Fruit fly (Drosophila melanogaster) whole organism, embryonic: ENCODE data around the gene Vps2.

Source experiments
- Bgb ChIP-seq: fragments of 200-800 bp; sonication (Bioruptor generic); IDR thresholded peaks from 2 replicates; pipeline ENCODE4 v1.3.6; 2022; ENCODE audit warnings: missing biosample characterization, missing genetic modification characterization; ENCODE audit not compliant: partially characterized antibody
- CG11456 ChIP-seq: fragments of 200-800 bp; sonication (Bioruptor generic); IDR thresholded peaks from 3 replicates; pipeline ENCODE4 v1.3.6; 2022; ENCODE audit warnings: missing biosample characterization, missing genetic modification characterization
- CG1602 ChIP-seq: fragments of 200-800 bp; sonication (Bioruptor generic); optimal IDR thresholded peaks from 3 replicates; lab custom pipeline; 2016; ENCODE audit warnings: missing biosample characterization, missing genetic modification characterization
- CG17829 ChIP-seq: fragments of 200-800 bp; optimal IDR thresholded peaks from 2 replicates; lab custom pipeline; 2019; ENCODE audit warnings: missing biosample characterization, mild to moderate bottlenecking, missing genetic modification characterization, moderate library complexity
- CG2202 ChIP-seq: fragments of 200-800 bp; sonication (Bioruptor generic); optimal IDR thresholded peaks from 2 replicates; lab custom pipeline; 2018; ENCODE audit warnings: missing biosample characterization, mild to moderate bottlenecking, missing genetic modification characterization
- CG2712 ChIP-seq: fragments of 200-800 bp; optimal IDR thresholded peaks from 3 replicates; lab custom pipeline; 2019; ENCODE audit warnings: missing biosample characterization, mild to moderate bottlenecking, missing genetic modification characterization, moderate library complexity
- CG30431 ChIP-seq: fragments of 200-800 bp; sonication (Bioruptor generic); optimal IDR thresholded peaks from 2 replicates; lab custom pipeline; 2017; ENCODE audit warnings: missing biosample characterization, missing genetic modification characterization
- CG34422 ChIP-seq: fragments of 200-800 bp; sonication (Bioruptor generic); IDR thresholded peaks from 3 replicates; pipeline ENCODE4 v1.3.6; 2022; ENCODE audit warnings: missing biosample characterization, missing genetic modification characterization
- CG3726 ChIP-seq: fragments of 200-800 bp; sonication (Bioruptor generic); IDR thresholded peaks from 3 replicates; pipeline ENCODE4, ENCODE4 v1.3.6; 2022; ENCODE audit warnings: missing biosample characterization, missing genetic modification characterization
- CG4360 ChIP-seq: fragments of 200-800 bp; sonication (Bioruptor generic); IDR thresholded peaks from 2 replicates; pipeline ENCODE4 v1.3.6; 2022; ENCODE audit warnings: missing biosample characterization, missing genetic modification characterization
- CG7839 ChIP-seq: fragments of 200-800 bp; sonication (Bioruptor generic); optimal IDR thresholded peaks from 3 replicates; lab custom pipeline; 2018; ENCODE audit warnings: missing biosample characterization, mild to moderate bottlenecking, missing genetic modification characterization, moderate library complexity
- CG8924 ChIP-seq: fragments of 200-800 bp; optimal IDR thresholded peaks from 3 replicates; lab custom pipeline; 2019; ENCODE audit warnings: missing biosample characterization, mild to moderate bottlenecking, missing genetic modification characterization, moderate library complexity
- CHES-1-like ChIP-seq: fragments of 200-800 bp; sonication (Bioruptor generic); optimal IDR thresholded peaks from 2 replicates; lab custom pipeline; 2016; ENCODE audit warnings: missing biosample characterization, missing genetic modification characterization
- CkIIα-i1 ChIP-seq: fragments of 200-800 bp; sonication (Bioruptor generic); IDR thresholded peaks from 2 replicates; pipeline ENCODE4 v1.3.6; 2022; ENCODE audit warnings: missing biosample characterization, missing genetic modification characterization
- D19B ChIP-seq: fragments of 200-800 bp; sonication (Bioruptor generic); optimal IDR thresholded peaks from 2 replicates; lab custom pipeline; 2017; ENCODE audit warnings: missing biosample characterization, mild to moderate bottlenecking, missing genetic modification characterization
- Dfd ChIP-seq, 2 experiments: fragments of >200 bp; optimal IDR thresholded peaks; 2 replicates each; lab custom pipeline; 2017; ENCODE audit warnings: missing biosample characterization in 2 of 2, missing genetic modification characterization in 2 of 2
- Doc2 ChIP-seq: fragments of 200-800 bp; sonication (Bioruptor generic); IDR thresholded peaks from 2 replicates; pipeline ENCODE4 v1.3.6; 2022; ENCODE audit warnings: missing biosample characterization, missing genetic modification characterization
- E2f2 ChIP-seq: fragments of 200-800 bp; sonication (Bioruptor generic); IDR thresholded peaks from 2 replicates; pipeline ENCODE4 v1.3.6; 2022; ENCODE audit warnings: missing biosample characterization, missing genetic modification characterization
- Eip74EF ChIP-seq, 2 experiments: fragments of 200-800 bp in 1 of 2; fragments of >200 bp in 1 of 2; sonication (Bioruptor generic) in 1 of 2; optimal IDR thresholded peaks; 2 replicates each; lab custom pipeline; 2017 to 2019; ENCODE audit warnings: missing biosample characterization in 2 of 2, missing genetic modification characterization in 2 of 2, mild to moderate bottlenecking in 1 of 2, moderate library complexity in 1 of 2
- Ets97D ChIP-seq: fragments of 200-800 bp; sonication (Bioruptor generic); optimal IDR thresholded peaks from 3 replicates; lab custom pipeline; 2016; ENCODE audit warnings: missing biosample characterization, missing genetic modification characterization
- H2.0 ChIP-seq: fragments of 200-800 bp; sonication (Bioruptor generic); IDR thresholded peaks from 2 replicates; pipeline ENCODE4 v1.3.6; 2022; ENCODE audit warnings: missing biosample characterization, missing genetic modification characterization
- Hmr ChIP-seq: fragments of 200-800 bp; sonication (Bioruptor generic); optimal IDR thresholded peaks from 3 replicates; lab custom pipeline; 2017; ENCODE audit warnings: mild to moderate bottlenecking, missing biosample characterization, missing genetic modification reagents, missing genetic modification characterization
- Hmx ChIP-seq: fragments of 200-800 bp; sonication (Bioruptor generic); optimal IDR thresholded peaks from 2 replicates; lab custom pipeline; 2016; ENCODE audit warnings: missing biosample characterization, missing genetic modification characterization
- Lpt ChIP-seq: fragments of >200 bp; optimal IDR thresholded peaks from 2 replicates; lab custom pipeline; 2018; ENCODE audit warnings: missing biosample characterization, missing genetic modification characterization
- Spps ChIP-seq: fragments of 200-800 bp; sonication (Bioruptor generic); optimal IDR thresholded peaks from 2 replicates; lab custom pipeline; 2018; ENCODE audit warnings: missing biosample characterization, mild to moderate bottlenecking, missing genetic modification characterization
- Sry-β ChIP-seq: fragments of 200-800 bp; sonication (Bioruptor generic); optimal IDR thresholded peaks from 2 replicates; lab custom pipeline; 2018; ENCODE audit warnings: missing biosample characterization, mild to moderate bottlenecking, missing genetic modification characterization, moderate library complexity
- Vsx1 ChIP-seq: fragments of 200-800 bp; sonication (Bioruptor generic); optimal IDR thresholded peaks from 2 replicates; lab custom pipeline; 2017; ENCODE audit warnings: missing biosample characterization, mild to moderate bottlenecking, missing genetic modification characterization, missing genetic modification reagents
- abd-A ChIP-seq: fragments of 200-800 bp; sonication (Bioruptor generic); optimal IDR thresholded peaks from 3 replicates; lab custom pipeline; 2019; ENCODE audit warnings: missing biosample characterization, mild to moderate bottlenecking, missing genetic modification characterization, moderate library complexity
- ash1 ChIP-seq: fragments of 200-800 bp; sonication (Bioruptor generic); optimal IDR thresholded peaks from 2 replicates; lab custom pipeline; 2018; ENCODE audit warnings: missing biosample characterization, mild to moderate bottlenecking, missing genetic modification characterization
- bbx ChIP-seq: fragments of 200-800 bp; sonication (Bioruptor generic); IDR thresholded peaks from 2 replicates; pipeline ENCODE4 v1.3.6; 2022; ENCODE audit warnings: missing biosample characterization, missing genetic modification characterization; ENCODE audit not compliant: partially characterized antibody
- bowl ChIP-seq: fragments of 200-800 bp; sonication (Bioruptor generic); IDR thresholded peaks from 2 replicates; pipeline ENCODE4 v1.3.6; 2022; ENCODE audit warnings: missing biosample characterization, missing genetic modification characterization
- btn ChIP-seq: fragments of 200-800 bp; sonication (Bioruptor generic); optimal IDR thresholded peaks from 2 replicates; lab custom pipeline; 2016; ENCODE audit warnings: missing biosample characterization, missing genetic modification characterization
- cad ChIP-seq: fragments of >200 bp; optimal IDR thresholded peaks from 2 replicates; lab custom pipeline; 2017; ENCODE audit warnings: missing biosample characterization, missing genetic modification characterization
- crp ChIP-seq, 2 experiments: fragments of 200-800 bp; sonication (Bioruptor generic); optimal IDR thresholded peaks; 2 replicates in 1 of 2; 3 replicates in 1 of 2; lab custom pipeline; 2017; ENCODE audit warnings: missing biosample characterization in 2 of 2, missing genetic modification characterization in 2 of 2, mild to moderate bottlenecking in 1 of 2, moderate library complexity in 1 of 2
- dati ChIP-seq: fragments of 200-800 bp; sonication (Bioruptor generic); IDR thresholded peaks from 2 replicates; pipeline ENCODE4 v1.3.6; 2022; ENCODE audit warnings: missing biosample characterization, missing genetic modification characterization
- dpn ChIP-seq, 2 experiments: fragments of 200-800 bp; sonication (Bioruptor generic); optimal IDR thresholded peaks; 3 replicates each; lab custom pipeline; 2016; ENCODE audit warnings: missing biosample characterization in 2 of 2, missing genetic modification characterization in 2 of 2
- gcm2 ChIP-seq: fragments of 200-800 bp; sonication (Bioruptor generic); optimal IDR thresholded peaks from 2 replicates; lab custom pipeline; 2016; ENCODE audit warnings: missing biosample characterization, missing genetic modification characterization
- grn ChIP-seq: fragments of 200-800 bp; sonication (Bioruptor generic); optimal IDR thresholded peaks from 3 replicates; lab custom pipeline; 2017; ENCODE audit warnings: missing biosample characterization, missing genetic modification characterization
- hb ChIP-seq: fragments of 200-800 bp; sonication (Bioruptor generic); IDR thresholded peaks from 3 replicates; pipeline ENCODE4 v1.3.6; 2022; ENCODE audit warnings: missing biosample characterization, missing genetic modification characterization; ENCODE audit not compliant: partially characterized antibody
- kah ChIP-seq: fragments of 200-800 bp; sonication (Bioruptor generic); optimal IDR thresholded peaks from 2 replicates; lab custom pipeline; 2018; ENCODE audit warnings: missing biosample characterization, mild to moderate bottlenecking, missing genetic modification characterization
- ken ChIP-seq: fragments of 200-800 bp; sonication (Bioruptor generic); IDR thresholded peaks from 3 replicates; pipeline ENCODE4 v1.3.6; 2022; ENCODE audit warnings: missing biosample characterization, missing genetic modification characterization
- lbe ChIP-seq: fragments of 200-800 bp; sonication (Bioruptor generic); optimal IDR thresholded peaks from 2 replicates; lab custom pipeline; 2016; ENCODE audit warnings: missing biosample characterization, mild to moderate bottlenecking, missing genetic modification characterization
- phol ChIP-seq: fragments of 200-800 bp; sonication (Bioruptor generic); optimal IDR thresholded peaks from 3 replicates; lab custom pipeline; 2018; ENCODE audit warnings: missing biosample characterization, mild to moderate bottlenecking, missing genetic modification characterization, moderate library complexity
- pita ChIP-seq: fragments of 200-800 bp; sonication (Bioruptor generic); optimal IDR thresholded peaks from 2 replicates; lab custom pipeline; 2017; ENCODE audit warnings: missing biosample characterization, mild to moderate bottlenecking, missing genetic modification characterization
- sens-2 ChIP-seq: fragments of 200-800 bp; sonication (Bioruptor generic); IDR thresholded peaks from 2 replicates; pipeline ENCODE4 v1.3.6; 2022; ENCODE audit warnings: missing biosample characterization, missing genetic modification characterization
- slp2 ChIP-seq: fragments of 200-800 bp; sonication (Bioruptor generic); optimal IDR thresholded peaks from 2 replicates; lab custom pipeline; 2016; ENCODE audit warnings: missing biosample characterization, missing genetic modification characterization
- stc ChIP-seq: fragments of 200-800 bp; sonication (Bioruptor generic); IDR thresholded peaks from 2 replicates; pipeline ENCODE4 v1.3.6; 2022; ENCODE audit warnings: missing biosample characterization, missing genetic modification characterization
- sug ChIP-seq: fragments of 200-800 bp; optimal IDR thresholded peaks from 2 replicates; lab custom pipeline; 2019; ENCODE audit warnings: missing biosample characterization, mild to moderate bottlenecking, missing genetic modification characterization, moderate library complexity
- twi ChIP-seq: fragments of 200-800 bp; optimal IDR thresholded peaks from 2 replicates; lab custom pipeline; 2019; ENCODE audit warnings: missing biosample characterization, mild to moderate bottlenecking, missing genetic modification characterization, moderate library complexity

Vps2 gene

dm6 chr3R:26021195-26021914, 31.3 kb upstream of the Vps2 start (continued):
- TF ChIP-seq ash1 (GFP tag; lab: Kevin White, UChicago) (no peak), E2f2 (GFP tag; lab: Robert Waterston, UW) (peak; percentile 63; the same call in 1 of the 2 replicates), ken (GFP tag; lab: Robert Waterston, UW) (peak; percentile 52; the same call in 1 of the 3 replicates), dati (no peak), Doc2 (GFP tag; lab: Robert Waterston, UW) (peak; percentile 73), slp2 (GFP tag; lab: Kevin White, UChicago) (peak; percentile 75), H2.0 (peak; percentile 81), kah (GFP tag; lab: Kevin White, UChicago) (peak; percentile 80), CkIIα-i1 (peak; percentile 3; the same call in 1 of the 2 replicates), btn (GFP tag; lab: Kevin White, UChicago) (peak; percentile 16), CG11456 (peak; percentile 24; the same call in 1 of the 3 replicates), CG17829 (tag; lab: Kevin White, UChicago) (peak; percentile 96), sug (tag; lab: Kevin White, UChicago) (peak; percentile 99), pita (GFP tag; lab: Kevin White, UChicago) (no peak), crp (GFP tag; optimal IDR thresholded peaks at IDR 0.05; lab: Kevin White, UChicago) (peak; percentile 1 to 66), abd-A (no peak), hb (GFP tag; lab: Robert Waterston, UW) (peak; percentile 60; the same call in 1 of the 3 replicates), Spps (tag; lab: Kevin White, UChicago) (peak; percentile 92), CG4360 (GFP tag; lab: Robert Waterston, UW) (no peak), cad (no peak), bbx (0 out of 2 replicates have a peak, but pooled peaks have one; percentile 35), Sry-β (GFP tag; lab: Kevin White, UChicago) (peak; percentile 58), lbe (GFP tag; lab: Kevin White, UChicago) (peak; percentile 72), stc (GFP tag; lab: Robert Waterston, UW) (peak; percentile 68; the same call in 1 of the 2 replicates), CG8924 (tag; lab: Kevin White, UChicago) (peak; percentile 96), CG2712 (tag; lab: Kevin White, UChicago) (peak; percentile 97), gcm2 (peak; percentile 15), CG7839 (peak; percentile 97), bowl (GFP tag; lab: Robert Waterston, UW) (no peak), CG3726 (GFP tag; lab: Robert Waterston, UW) (peak; percentile 71; the same call in 2 of the 3 replicates), CHES-1-like (peak; percentile 76), D19B (GFP tag; lab: Kevin White, UChicago) (peak; percentile 85), Hmr (GFP tag; lab: Kevin White, UChicago) (peak; percentile 93), CG1602 (GFP tag; lab: Kevin White, UChicago) (peak; percentile 95), Dfd (GFP tag; optimal IDR thresholded peaks at IDR 0.05; lab: Kevin White, UChicago) (no peak), Hmx (GFP tag; lab: Kevin White, UChicago) (peak; percentile 87), Lpt (GFP tag; lab: Kevin White, UChicago) (no peak), CG2202 (tag; lab: Kevin White, UChicago) (peak; percentile 86), sens-2 (GFP tag; lab: Robert Waterston, UW) (no peak; the same call in 1 of the 2 replicates), phol (tag; lab: Kevin White, UChicago) (peak; percentile 98), Bgb (GFP tag; lab: Robert Waterston, UW) (0 out of 2 replicates have a peak, but pooled peaks have one; percentile 32), Ets97D (GFP tag; lab: Kevin White, UChicago) (peak; percentile 43), twi (tag; lab: Kevin White, UChicago) (peak; percentile 91), Eip74EF (GFP tag; optimal IDR thresholded peaks at IDR 0.05; lab: Kevin White, UChicago) (peak in 1 of 2 experiments; percentile 94), grn (no peak), CG30431 (GFP tag; lab: Kevin White, UChicago) (peak; percentile 92), dpn (GFP tag; optimal IDR thresholded peaks at IDR 0.05; lab: Kevin White, UChicago) (peak; percentile 87), CG34422 (GFP tag; lab: Robert Waterston, UW) (peak; percentile 79; the same call in 2 of the 3 replicates), Vsx1 (GFP tag; lab: Kevin White, UChicago) (peak; percentile 94)
